Worm (Caenorhabditis elegans): ENCODE results near the gene F38A1.13.

F38A1.13 gene

ce11 chrIV:1239686-1240085 is 25.3 kb upstream of the F38A1.13 start, which contains the start of gene F38A1.8 (continued):
- TF ChIP-seq mbf-1 (tag; optimal IDR thresholded peaks at IDR 0.05) (no peak), nhr-77 (tag; optimal IDR thresholded peaks at IDR 0.05) (no peak), nhr-11 (tag; optimal IDR thresholded peaks at IDR 0.05) (no peak), peb-1 (tag; optimal IDR thresholded peaks at IDR 0.05) (no peak), ZK546.5 (tag; optimal IDR thresholded peaks at IDR 0.05) (no peak), sma-3 (GFP tag; optimal IDR thresholded peaks at IDR 0.05) (peak; percentile 29), ztf-11 (tag; optimal IDR thresholded peaks at IDR 0.05) (no peak), sem-4 (tag; optimal IDR thresholded peaks at IDR 0.05) (no peak), ceh-16 (tag; optimal IDR thresholded peaks at IDR 0.05) (peak; percentile 5), ama-1 (optimal IDR thresholded peaks at IDR 0.05) (no peak), egl-27 (tag; optimal IDR thresholded peaks at IDR 0.05) (no peak), gmeb-1 (tag; optimal IDR thresholded peaks at IDR 0.05) (peak; percentile 93), nhr-21 (tag; optimal IDR thresholded peaks at IDR 0.05) (peak; percentile 33), elt-3 (tag; optimal IDR thresholded peaks at IDR 0.05) (no peak), lin-39 (tag; optimal IDR thresholded peaks at IDR 0.05) (no peak), zag-1 (tag; optimal IDR thresholded peaks at IDR 0.05) (no peak), F13H6.1 (tag; optimal IDR thresholded peaks at IDR 0.05) (no peak)

ce11 chrIV:1243295-1243694 is 21.7 kb upstream of the F38A1.13 start, which contains the start of gene F38A1.15:
F38A1.15 (minus strand) TSS chrIV:1243395.
- no peak for TF ChIP-seq mdl-1 (tag; optimal IDR thresholded peaks at IDR 0.05)
- no peak for TF ChIP-seq ztf-1 (GFP tag; conservative IDR thresholded peaks at IDR 0.05)
- TF ChIP-seq lin-11 (tag; optimal IDR thresholded peaks at IDR 0.05): no peak
- TF ChIP-seq dmd-4 (tag; optimal IDR thresholded peaks at IDR 0.05): no peak
- no peak for TF ChIP-seq nhr-10 (tag; optimal IDR thresholded peaks at IDR 0.05)
- no peak for TF ChIP-seq skn-1 (tag; optimal IDR thresholded peaks at IDR 0.05)
- TF ChIP-seq blmp-1 (tag; optimal IDR thresholded peaks at IDR 0.05; ENCODE audit: insufficient read depth): no peak
- TF ChIP-seq aly-2 (tag; optimal IDR thresholded peaks at IDR 0.05): no peak
- no peak for TF ChIP-seq ZK546.5 (tag; optimal IDR thresholded peaks at IDR 0.05)
- TF ChIP-seq R02D3.7 (tag; optimal IDR thresholded peaks at IDR 0.05): no peak

ce11 chrIV:1245244-1245643 is 19.8 kb upstream of the F38A1.13 start, which contains the start of gene F38A1.9:
F38A1.9 (minus strand) TSS chrIV:1245344.
- no peak for TF ChIP-seq nhr-21 (tag; optimal IDR thresholded peaks at IDR 0.05)
- TF ChIP-seq unc-39 (tag; optimal IDR thresholded peaks at IDR 0.05): no peak
- TF ChIP-seq ama-1 (optimal IDR thresholded peaks at IDR 0.05): no peak
- TF ChIP-seq C34F6.9 (tag; optimal IDR thresholded peaks at IDR 0.05): no peak
- TF ChIP-seq nhr-237 (tag; optimal IDR thresholded peaks at IDR 0.05): no peak
- no peak for TF ChIP-seq nhr-10 (tag; optimal IDR thresholded peaks at IDR 0.05)
- TF ChIP-seq ztf-11 (tag; optimal IDR thresholded peaks at IDR 0.05): no peak
- TF ChIP-seq lsy-2 (tag; optimal IDR thresholded peaks at IDR 0.05): no peak
- TF ChIP-seq Y55F3AM.14 (GFP tag; optimal IDR thresholded peaks at IDR 0.05): no peak

- TF ChIP-seq fos-1 (tag; optimal IDR thresholded peaks at IDR 0.05): peak; percentile 15
- TF ChIP-seq ceh-82 (tag; optimal IDR thresholded peaks at IDR 0.05): no peak
These were observed 18.1 kb upstream of the F38A1.13 start, which contains the start of the genes clec-165 and F38A1.11 for ce11 chrIV:1246762-1247436. clec-165 (minus strand) TSS chrIV:1246886. F38A1.11 (plus strand) TSS chrIV:1247386.

ce11 chrIV:1251242-1251911 is 13.7 kb upstream of the F38A1.13 start, which contains the start of the genes clec-166 and F38A1.6:
clec-166 (minus strand) TSS chrIV:1251342.
F38A1.6 (plus strand) TSS chrIV:1251861.
- TF ChIP-seq lsy-2 (tag; optimal IDR thresholded peaks at IDR 0.05): no peak
- no peak for TF ChIP-seq Y55F3AM.14 (GFP tag; optimal IDR thresholded peaks at IDR 0.05)
- TF ChIP-seq ama-1 (optimal IDR thresholded peaks at IDR 0.05): no peak
- no peak for TF ChIP-seq nhr-77 (tag; optimal IDR thresholded peaks at IDR 0.05)
- TF ChIP-seq F13H6.1 (tag; optimal IDR thresholded peaks at IDR 0.05): no peak
- TF ChIP-seq nhr-23 (tag; optimal IDR thresholded peaks at IDR 0.05): no peak
- no peak for TF ChIP-seq elt-3 (tag; optimal IDR thresholded peaks at IDR 0.05)
- no peak for TF ChIP-seq nhr-129 (tag; optimal IDR thresholded peaks at IDR 0.05)
- TF ChIP-seq ZK546.5 (tag; optimal IDR thresholded peaks at IDR 0.05): no peak
- no peak for TF ChIP-seq R02D3.7 (tag; optimal IDR thresholded peaks at IDR 0.05)
- TF ChIP-seq zag-1 (tag; optimal IDR thresholded peaks at IDR 0.05): no peak
- no peak for TF ChIP-seq dmd-4 (tag; optimal IDR thresholded peaks at IDR 0.05)
- no peak for TF ChIP-seq skn-1 (tag; optimal IDR thresholded peaks at IDR 0.05)
- no peak for TF ChIP-seq gmeb-1 (tag; optimal IDR thresholded peaks at IDR 0.05)
- no peak for TF ChIP-seq alr-1 (tag; optimal IDR thresholded peaks at IDR 0.05)
- no peak for TF ChIP-seq ztf-11 (tag; optimal IDR thresholded peaks at IDR 0.05)
- no peak for TF ChIP-seq sma-9 (GFP tag; optimal IDR thresholded peaks at IDR 0.05)
- TF ChIP-seq sma-9 (tag; optimal IDR thresholded peaks at IDR 0.05): no peak
- TF ChIP-seq nhr-25 (tag; optimal IDR thresholded peaks at IDR 0.05): no peak
- TF ChIP-seq unc-39 (tag; optimal IDR thresholded peaks at IDR 0.05): no peak
- no peak for TF ChIP-seq sem-4 (tag; optimal IDR thresholded peaks at IDR 0.05)

All from whole organism, L2 larva.